Worm (Caenorhabditis elegans): ENCODE data around the gene C17H11.6.
A peak's percentile ranks its signal among the peaks of the same experiment; 100 is the strongest.

The C17H11.6 gene

DNA sequence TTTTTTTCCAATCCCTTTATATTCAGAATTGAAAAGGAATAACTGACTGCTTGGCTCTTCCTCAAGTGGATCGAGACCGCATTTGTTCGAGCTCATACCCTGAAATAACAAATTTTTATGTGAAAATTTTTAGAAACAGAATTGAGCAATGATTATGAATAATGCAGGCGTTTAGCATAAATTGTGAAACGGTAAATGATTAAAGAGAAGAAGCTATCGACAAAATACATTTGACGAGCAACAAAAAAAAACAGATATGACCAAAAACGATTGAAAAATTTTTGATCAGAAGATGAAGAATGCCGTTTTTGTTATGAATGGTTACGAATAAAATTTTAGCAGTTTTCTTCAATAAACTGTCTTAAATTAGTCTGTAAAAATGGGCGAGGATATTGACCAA is at the start of gene C17H11.6:
Gene C17H11.6, minus strand, starts transcription at position 101 of the 400 bp plus-strand sequence.
- no peak for TF ChIP-seq nhr-237 (tag; optimal IDR thresholded peaks at IDR 0.05)
- no peak for TF ChIP-seq C34F6.9 (tag; optimal IDR thresholded peaks at IDR 0.05)
- no peak for TF ChIP-seq skn-1 (tag; optimal IDR thresholded peaks at IDR 0.05)
- no peak for TF ChIP-seq alr-1 (tag; optimal IDR thresholded peaks at IDR 0.05)
- no peak for TF ChIP-seq fos-1 (tag; optimal IDR thresholded peaks at IDR 0.05)
- no peak for TF ChIP-seq nhr-23 (tag; optimal IDR thresholded peaks at IDR 0.05)
- no peak for TF ChIP-seq lsy-2 (tag; optimal IDR thresholded peaks at IDR 0.05)

DNA sequence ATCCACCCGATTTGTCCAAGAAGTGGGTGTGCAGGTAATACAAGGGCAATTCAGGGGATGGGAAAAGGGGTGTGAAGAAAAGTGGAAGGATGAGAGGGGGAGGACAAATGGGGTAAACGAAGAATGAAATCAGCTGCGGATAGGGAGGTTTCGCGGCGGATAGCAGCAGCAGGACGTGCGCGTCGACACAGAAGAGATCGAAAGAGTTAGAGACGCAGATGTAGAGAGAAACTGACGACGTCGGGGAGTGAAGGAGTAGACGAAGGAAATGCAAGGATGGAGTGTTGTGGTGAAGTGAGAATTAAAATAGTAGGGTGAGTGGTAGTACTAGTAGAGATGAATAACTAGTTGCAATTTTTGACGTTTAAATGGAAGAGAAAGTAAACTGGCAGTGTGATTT is 48.7 kb upstream of the C17H11.6 start, which contains the start of gene M60.6:
Gene M60.6, minus strand, starts transcription at position 166 of the 400 bp plus-strand sequence.
- TF ChIP-seq ceh-16 (tag; optimal IDR thresholded peaks at IDR 0.05) (no peak), nhr-25 (tag; optimal IDR thresholded peaks at IDR 0.05) (peak; percentile 54), sem-4 (tag; optimal IDR thresholded peaks at IDR 0.05) (peak; percentile 8), nhr-21 (tag; optimal IDR thresholded peaks at IDR 0.05) (peak; percentile 2), unc-55 (GFP tag; optimal IDR thresholded peaks at IDR 0.05) (peak; percentile 75), R02D3.7 (tag; optimal IDR thresholded peaks at IDR 0.05) (no peak), gmeb-1 (tag; optimal IDR thresholded peaks at IDR 0.05) (no peak), nhr-12 (tag; optimal IDR thresholded peaks at IDR 0.05) (no peak), zag-1 (tag; optimal IDR thresholded peaks at IDR 0.05) (peak; percentile 51), lsy-2 (tag; optimal IDR thresholded peaks at IDR 0.05) (peak in 1 of 2 experiments; percentile 32), C34F6.9 (tag; optimal IDR thresholded peaks at IDR 0.05) (peak; percentile 23), alr-1 (tag; optimal IDR thresholded peaks at IDR 0.05) (no peak), mdl-1 (tag; optimal IDR thresholded peaks at IDR 0.05) (peak in 1 of 2 experiments; percentile 13), peb-1 (tag; optimal IDR thresholded peaks at IDR 0.05) (no peak), nhr-129 (tag; optimal IDR thresholded peaks at IDR 0.05) (peak; percentile 62), crh-2 (tag; optimal IDR thresholded peaks at IDR 0.05) (no peak), F13H6.1 (tag; optimal IDR thresholded peaks at IDR 0.05) (peak; percentile 9), sma-9 (GFP tag; optimal IDR thresholded peaks at IDR 0.05) (peak; percentile 56), sma-9 (tag; optimal IDR thresholded peaks at IDR 0.05) (no peak), ceh-82 (tag; optimal IDR thresholded peaks at IDR 0.05) (no peak), nhr-23 (tag; optimal IDR thresholded peaks at IDR 0.05) (no peak), dmd-4 (tag; optimal IDR thresholded peaks at IDR 0.05) (no peak)

DNA sequence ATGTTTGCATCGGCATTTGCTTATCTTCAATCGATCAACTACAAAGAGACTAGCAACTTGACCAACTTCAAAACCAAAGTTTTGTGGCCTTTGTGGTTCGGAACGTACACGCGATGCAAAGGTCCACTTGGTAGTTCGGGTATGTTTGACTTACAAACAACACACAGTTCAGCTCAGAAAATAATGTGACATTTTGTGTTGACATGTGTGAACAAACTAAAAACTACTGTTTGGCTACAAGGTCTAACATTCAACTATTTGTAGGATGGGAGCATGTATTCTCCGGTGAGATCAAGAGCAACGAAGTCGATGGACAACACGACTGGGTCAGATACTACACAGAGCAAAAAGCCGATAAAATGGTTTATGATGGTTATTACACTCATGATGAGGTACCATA is 43.5 kb upstream of the C17H11.6 start:
- no peak for TF ChIP-seq blmp-1 (tag; optimal IDR thresholded peaks at IDR 0.05; ENCODE audit: insufficient read depth)
- TF ChIP-seq peb-1 (tag; optimal IDR thresholded peaks at IDR 0.05), result no peak
- TF ChIP-seq alr-1 (tag; optimal IDR thresholded peaks at IDR 0.05), result no peak

DNA sequence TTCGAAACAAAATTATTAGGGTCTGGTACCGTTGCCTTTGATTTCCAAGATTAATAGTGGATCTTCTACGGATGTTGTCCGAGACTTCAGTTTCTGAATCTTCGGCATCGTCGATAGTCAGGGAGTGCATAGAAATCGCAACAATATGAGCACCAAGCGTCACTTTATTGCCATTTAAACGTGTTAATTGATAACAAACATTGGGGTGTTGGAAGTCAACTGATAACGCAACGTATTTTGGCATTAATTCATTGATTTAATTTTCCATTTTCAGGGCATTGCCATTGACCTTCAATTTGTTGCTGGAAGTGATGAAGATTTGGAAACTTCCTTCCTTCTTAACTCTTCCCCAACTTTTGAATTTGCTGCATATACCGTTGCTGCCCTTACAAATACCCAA is 42.5 kb upstream of the C17H11.6 start, which contains the start of gene kqt-2:
Gene kqt-2, minus strand, starts transcription at position 244 of the 400 bp plus-strand sequence.
- TF ChIP-seq ama-1 (optimal IDR thresholded peaks at IDR 0.05), result no peak
- no peak for TF ChIP-seq ztf-4 (tag; optimal IDR thresholded peaks at IDR 0.05)
- TF ChIP-seq crh-2 (tag; optimal IDR thresholded peaks at IDR 0.05), result peak; percentile 32
- no peak for TF ChIP-seq lsy-2 (tag; optimal IDR thresholded peaks at IDR 0.05)
- no peak for TF ChIP-seq peb-1 (tag; optimal IDR thresholded peaks at IDR 0.05)
- TF ChIP-seq ztf-11 (tag; optimal IDR thresholded peaks at IDR 0.05), result no peak
- TF ChIP-seq nhr-129 (tag; optimal IDR thresholded peaks at IDR 0.05), result no peak
- no peak for TF ChIP-seq R02D3.7 (tag; optimal IDR thresholded peaks at IDR 0.05)
- no peak for TF ChIP-seq blmp-1 (tag; optimal IDR thresholded peaks at IDR 0.05; ENCODE audit: insufficient read depth)
- TF ChIP-seq gmeb-1 (tag; optimal IDR thresholded peaks at IDR 0.05), result no peak
- TF ChIP-seq fos-1 (tag; optimal IDR thresholded peaks at IDR 0.05), result peak; percentile 69
- no peak for TF ChIP-seq skn-1 (tag; optimal IDR thresholded peaks at IDR 0.05)
- TF ChIP-seq lin-11 (tag; optimal IDR thresholded peaks at IDR 0.05), result no peak

DNA sequence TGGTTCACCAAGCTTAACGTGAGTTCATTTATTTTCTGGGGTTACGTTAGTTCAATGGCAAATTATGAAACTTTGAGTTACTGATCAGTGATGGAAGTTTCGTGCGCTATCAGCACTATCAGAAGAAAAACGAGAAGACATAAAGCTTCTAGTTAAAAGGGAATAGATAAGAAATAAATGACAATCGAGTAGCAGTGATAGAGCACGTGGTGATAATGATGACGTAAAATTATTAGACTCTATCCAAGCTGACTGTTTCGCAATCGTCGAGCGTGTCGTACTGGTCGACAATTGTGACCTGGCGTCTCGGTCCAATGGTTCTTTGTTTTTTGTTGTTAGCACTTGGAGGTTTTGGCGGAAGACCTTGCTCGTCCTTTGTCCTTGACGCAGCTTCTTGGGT is 39.5 kb upstream of the C17H11.6 start:
- TF ChIP-seq R02D3.7 (tag; optimal IDR thresholded peaks at IDR 0.05) (no peak), gmeb-1 (tag; optimal IDR thresholded peaks at IDR 0.05) (peak; percentile 54), aly-2 (tag; optimal IDR thresholded peaks at IDR 0.05) (no peak), fos-1 (tag; optimal IDR thresholded peaks at IDR 0.05) (peak; percentile 73), Y55F3AM.14 (GFP tag; optimal IDR thresholded peaks at IDR 0.05) (no peak), sma-3 (GFP tag; optimal IDR thresholded peaks at IDR 0.05) (peak; percentile 22), skn-1 (tag; optimal IDR thresholded peaks at IDR 0.05) (peak; percentile 47), ZK546.5 (tag; optimal IDR thresholded peaks at IDR 0.05) (no peak), nhr-23 (tag; optimal IDR thresholded peaks at IDR 0.05) (no peak), mbf-1 (tag; optimal IDR thresholded peaks at IDR 0.05) (no peak), egl-27 (tag; optimal IDR thresholded peaks at IDR 0.05) (no peak), crh-2 (tag; optimal IDR thresholded peaks at IDR 0.05) (peak; percentile 45), nhr-10 (tag; optimal IDR thresholded peaks at IDR 0.05) (no peak), unc-62 (GFP tag; optimal IDR thresholded peaks at IDR 0.05) (no peak), elt-1 (tag; optimal IDR thresholded peaks at IDR 0.05) (no peak), nhr-129 (tag; optimal IDR thresholded peaks at IDR 0.05) (no peak), lin-39 (tag; optimal IDR thresholded peaks at IDR 0.05) (no peak), lsy-2 (tag; optimal IDR thresholded peaks at IDR 0.05) (no peak), mdl-1 (tag; optimal IDR thresholded peaks at IDR 0.05) (peak in 1 of 2 experiments; percentile 52), lin-11 (tag; optimal IDR thresholded peaks at IDR 0.05) (no peak), dmd-4 (tag; optimal IDR thresholded peaks at IDR 0.05) (no peak), nhr-77 (tag; optimal IDR thresholded peaks at IDR 0.05) (no peak), C34F6.9 (tag; optimal IDR thresholded peaks at IDR 0.05) (no peak), sma-9 (GFP tag; optimal IDR thresholded peaks at IDR 0.05) (peak; percentile 82), sma-9 (tag; optimal IDR thresholded peaks at IDR 0.05) (no peak), ztf-11 (tag; optimal IDR thresholded peaks at IDR 0.05) (no peak), ztf-4 (tag; optimal IDR thresholded peaks at IDR 0.05) (no peak), unc-39 (tag; optimal IDR thresholded peaks at IDR 0.05) (no peak)

Measured in whole organism, L2 larva.